5 fruit fly cellular contexts compared by ENCODE assay signal in the genomic region with DNA sequence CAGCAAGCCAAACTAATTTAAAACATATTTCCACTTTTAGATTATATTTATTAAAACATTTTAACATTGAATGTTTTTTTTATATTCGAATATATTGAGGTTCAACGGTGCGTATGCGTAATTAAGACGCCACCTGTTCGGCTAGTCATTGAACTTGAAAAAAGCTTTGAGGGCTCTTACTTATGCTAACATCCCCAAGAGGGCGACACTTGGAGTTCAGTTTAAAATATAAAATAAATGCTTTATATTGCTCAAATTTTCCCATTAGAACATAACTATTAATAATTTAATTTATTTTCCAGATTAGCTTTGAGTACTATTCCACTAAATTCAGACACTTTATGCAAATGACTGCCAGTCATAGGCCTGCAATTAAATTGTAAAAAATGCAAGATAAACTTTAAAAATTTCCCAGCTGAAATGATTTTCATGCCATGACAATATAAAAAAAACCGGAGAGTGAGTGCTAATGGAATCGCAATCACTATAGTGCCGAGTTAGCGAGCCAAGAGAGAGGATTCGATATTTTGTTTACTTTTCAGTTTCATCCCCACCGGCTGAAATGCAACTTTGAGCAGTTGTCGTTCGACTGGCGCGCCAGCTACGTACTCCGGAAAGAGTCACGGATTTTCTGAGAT.
TF ChIP-seq lines count a peak whose summit lies in the region.

A gene (plus strand): TSS at position 588 of the 638 bp plus-strand sequence.

- peak; percentile 95 for TF ChIP-seq CTCF in whole organism, embryonic (GFP tag; optimal IDR thresholded peaks at IDR 0.05; lab: Kevin White, UChicago)

TF ChIP-seq in whole organism, adult, 20 proteins besides CTCF, POLR2A, EP300 and RAD21:
- TF ChIP-seq Mnt (GFP tag; optimal IDR thresholded peaks at IDR 0.05; lab: Kevin White, UChicago) (peak; percentile 3), CG7101 (tag; optimal IDR thresholded peaks at IDR 0.05; lab: Kevin White, UChicago) (peak; percentile 29), CG1620 (GFP tag; optimal IDR thresholded peaks at IDR 0.05; lab: Kevin White, UChicago) (peak; percentile 12), toe (GFP tag; optimal IDR thresholded peaks at IDR 0.05; lab: Kevin White, UChicago) (peak; percentile 34), CG14711 (tag; optimal IDR thresholded peaks at IDR 0.05; lab: Kevin White, UChicago) (no peak), cic (GFP tag; optimal IDR thresholded peaks at IDR 0.05; lab: Kevin White, UChicago) (peak; percentile 47), cnc (optimal IDR thresholded peaks at IDR 0.05; lab: Kevin White, UChicago) (no peak), bab1 (GFP tag; optimal IDR thresholded peaks at IDR 0.05; lab: Kevin White, UChicago) (no peak), Clk (GFP tag; optimal IDR thresholded peaks at IDR 0.05; lab: Kevin White, UChicago) (no peak), kay (GFP tag; lab: Kevin White, UChicago; ENCODE audit: borderline replicate concordance) (peak; percentile 83), CG5204 (GFP tag; optimal IDR thresholded peaks at IDR 0.05; lab: Kevin White, UChicago) (peak; percentile 23)
TF ChIP-seq in whole organism, adult: peak in this region for 7.

TF ChIP-seq in whole organism, embryonic, 481 proteins besides CTCF, POLR2A, EP300 and RAD21 (continues in another document):
- no peak for TF ChIP-seq nau (GFP tag; optimal IDR thresholded peaks at IDR 0.05; lab: Kevin White, UChicago)
- TF ChIP-seq CG31441 (GFP tag; IDR thresholded peaks at IDR 0.05; lab: Robert Waterston, UW): no peak
- peak; percentile 54 for TF ChIP-seq E2f2 (GFP tag; IDR thresholded peaks at IDR 0.05; lab: Robert Waterston, UW)
- TF ChIP-seq zfh1 (GFP tag; IDR thresholded peaks at IDR 0.05; lab: Robert Waterston, UW): peak; percentile 34; the same call in 1 of the 3 replicates
- peak; percentile 27 for TF ChIP-seq Oli (tag; optimal IDR thresholded peaks at IDR 0.05; lab: Kevin White, UChicago)
- TF ChIP-seq tin (GFP tag; optimal IDR thresholded peaks at IDR 0.05; lab: Kevin White, UChicago): peak; percentile 2
- no peak for TF ChIP-seq CG31224 (GFP tag; IDR thresholded peaks at IDR 0.05; lab: Robert Waterston, UW)
- TF ChIP-seq Sox102F (GFP tag; optimal IDR thresholded peaks at IDR 0.05; lab: Kevin White, UChicago): peak; percentile 51
- peak; percentile 25 for TF ChIP-seq CG5245 (GFP tag; optimal IDR thresholded peaks at IDR 0.05; lab: Kevin White, UChicago)
- TF ChIP-seq gsb (GFP tag; IDR thresholded peaks at IDR 0.05; lab: Robert Waterston, UW): peak; percentile 37; the same call in 1 of the 2 replicates
- TF ChIP-seq CG2120 (GFP tag; optimal IDR thresholded peaks at IDR 0.05; lab: Kevin White, UChicago): peak; percentile 28
- peak; percentile 40 for TF ChIP-seq CG1529 (GFP tag; optimal IDR thresholded peaks at IDR 0.05; lab: Kevin White, UChicago)
- peak; percentile 80 for TF ChIP-seq CG14965 (GFP tag; optimal IDR thresholded peaks at IDR 0.05; lab: Kevin White, UChicago; ENCODE audit: borderline replicate concordance)
- peak; percentile 25 for TF ChIP-seq fd3F (GFP tag; optimal IDR thresholded peaks at IDR 0.05; lab: Kevin White, UChicago)
- no peak for TF ChIP-seq CG12155 (GFP tag; optimal IDR thresholded peaks at IDR 0.05; lab: Kevin White, UChicago)
- peak; percentile 13 for TF ChIP-seq BtbVII (GFP tag; optimal IDR thresholded peaks at IDR 0.05; lab: Kevin White, UChicago)
- peak in 1 of 2 experiments; percentile 52 for TF ChIP-seq Hr51 (GFP tag; optimal IDR thresholded peaks at IDR 0.05; lab: Kevin White, UChicago)

TF ChIP-seq in whole organism, prepupa, 60 proteins besides CTCF, POLR2A, EP300 and RAD21 (continues in another document):
- TF ChIP-seq Eip78C (GFP tag; lab: Kevin White, UChicago) (peak; percentile 69), Met (GFP tag; optimal IDR thresholded peaks at IDR 0.05; lab: Kevin White, UChicago) (peak; percentile 45), acj6 (GFP tag; optimal IDR thresholded peaks at IDR 0.05; lab: Kevin White, UChicago) (peak; percentile 33), achi (GFP tag; optimal IDR thresholded peaks at IDR 0.05; lab: Kevin White, UChicago) (peak; percentile 10), CG31627 (GFP tag; optimal IDR thresholded peaks at IDR 0.05; lab: Kevin White, UChicago) (peak; percentile 18), lz (GFP tag; optimal IDR thresholded peaks at IDR 0.05; lab: Kevin White, UChicago) (peak; percentile 41), Sox14 (GFP tag; optimal IDR thresholded peaks at IDR 0.05; lab: Kevin White, UChicago) (peak; percentile 10), Hr4 (GFP tag; optimal IDR thresholded peaks at IDR 0.05; lab: Kevin White, UChicago) (peak; percentile 26), CG6163 (GFP tag; IDR thresholded peaks at IDR 0.05; lab: Robert Waterston, UW) (peak; percentile 21; the same call in 1 of the 3 replicates), Sox102F (GFP tag; optimal IDR thresholded peaks at IDR 0.05; lab: Kevin White, UChicago) (peak; percentile 31), CG8319 (GFP tag; optimal IDR thresholded peaks at IDR 0.05; lab: Kevin White, UChicago) (no peak), cyc (GFP tag; optimal IDR thresholded peaks at IDR 0.05; lab: Kevin White, UChicago) (peak; percentile 44), CG3919 (GFP tag; optimal IDR thresholded peaks at IDR 0.05; lab: Kevin White, UChicago) (peak; percentile 57), Sox15 (GFP tag; optimal IDR thresholded peaks at IDR 0.05; lab: Kevin White, UChicago) (no peak), topi (GFP tag; optimal IDR thresholded peaks at IDR 0.05; lab: Kevin White, UChicago) (peak; percentile 21), pdm3 (GFP tag; optimal IDR thresholded peaks at IDR 0.05; lab: Kevin White, UChicago) (peak; percentile 44), OdsH (GFP tag; optimal IDR thresholded peaks at IDR 0.05; lab: Kevin White, UChicago) (peak; percentile 37), net (GFP tag; optimal IDR thresholded peaks at IDR 0.05; lab: Kevin White, UChicago) (no peak), Hr39 (GFP tag; optimal IDR thresholded peaks at IDR 0.05; lab: Kevin White, UChicago) (peak; percentile 5)

TF ChIP-seq in whole organism, pupa, 21 proteins besides CTCF, POLR2A, EP300 and RAD21:
- TF ChIP-seq CG4496 (GFP tag; IDR thresholded peaks at IDR 0.05; lab: Robert Waterston, UW) (peak; percentile 57), gl (tag; optimal IDR thresholded peaks at IDR 0.05; lab: Kevin White, UChicago) (no peak), CG8159 (tag; optimal IDR thresholded peaks at IDR 0.05; lab: Kevin White, UChicago) (no peak), CG34367 (tag; optimal IDR thresholded peaks at IDR 0.05; lab: Kevin White, UChicago) (no peak)

TF ChIP-seq in whole organism, wandering third instar larva, 38 proteins besides CTCF, POLR2A, EP300 and RAD21:
- TF ChIP-seq Abd-B (GFP tag; optimal IDR thresholded peaks at IDR 0.05; lab: Kevin White, UChicago) (no peak), Sp1 (GFP tag; optimal IDR thresholded peaks at IDR 0.05; lab: Kevin White, UChicago) (no peak), HLH106 (tag; optimal IDR thresholded peaks at IDR 0.05; lab: Kevin White, UChicago) (peak; percentile 18), Myc (optimal IDR thresholded peaks at IDR 0.05; lab: Kevin White, UChicago) (peak; percentile 32), Hnf4 (GFP tag; optimal IDR thresholded peaks at IDR 0.05; lab: Kevin White, UChicago) (no peak), foxo (GFP tag; optimal IDR thresholded peaks at IDR 0.05; lab: Kevin White, UChicago) (peak in 1 of 2 experiments; percentile 2)
